Fruit fly (Drosophila melanogaster) whole organism, embryonic: ENCODE data around the gene CG13694.

Source experiments
- Asciz ChIP-seq: fragments of 200-800 bp; sonication (Bioruptor generic); optimal IDR thresholded peaks from 2 replicates; lab custom pipeline; 2017; ENCODE audit warnings: missing biosample characterization, mild to moderate bottlenecking, missing genetic modification characterization, missing genetic modification reagents
- BEAF-32 ChIP-seq: fragments of 200-800 bp; sonication (Bioruptor generic); optimal IDR thresholded peaks from 3 replicates; lab custom pipeline; 2017; ENCODE audit warnings: missing biosample characterization, missing genetic modification characterization, mild to moderate bottlenecking, moderate library complexity, missing genetic modification reagents
- CG10321 ChIP-seq: fragments of 200-800 bp; sonication (Bioruptor generic); IDR thresholded peaks from 2 replicates; pipeline ENCODE4 v1.3.6; 2022; ENCODE audit warnings: missing biosample characterization, missing genetic modification characterization
- CG10565 ChIP-seq: fragments of 200-800 bp; sonication (Bioruptor generic); optimal IDR thresholded peaks from 3 replicates; lab custom pipeline; 2016; ENCODE audit warnings: missing biosample characterization, mild to moderate bottlenecking, missing genetic modification characterization
- CG11695 ChIP-seq: fragments of 200-800 bp; sonication (Bioruptor generic); IDR thresholded peaks from 3 replicates; pipeline ENCODE4 v1.3.6; 2022; ENCODE audit warnings: missing biosample characterization, missing genetic modification characterization
- CG1233 ChIP-seq: fragments of 200-800 bp; sonication (Bioruptor generic); optimal IDR thresholded peaks from 4 replicates; lab custom pipeline; 2018; ENCODE audit warnings: missing biosample characterization, mild to moderate bottlenecking, missing genetic modification characterization
- CG14710 ChIP-seq: fragments of 200-800 bp; sonication (Bioruptor generic); optimal IDR thresholded peaks from 3 replicates; lab custom pipeline; 2019; ENCODE audit warnings: missing biosample characterization, mild to moderate bottlenecking, missing genetic modification characterization, moderate library complexity
- CG18011 ChIP-seq: fragments of 200-800 bp; sonication (Bioruptor generic); optimal IDR thresholded peaks from 2 replicates; lab custom pipeline; 2017; ENCODE audit warnings: missing biosample characterization, missing genetic modification characterization, mild to moderate bottlenecking, moderate library complexity, missing genotype
- CG2712 ChIP-seq: fragments of 200-800 bp; optimal IDR thresholded peaks from 3 replicates; lab custom pipeline; 2019; ENCODE audit warnings: missing biosample characterization, mild to moderate bottlenecking, missing genetic modification characterization, moderate library complexity
- CG34376 ChIP-seq: fragments of 200-800 bp; sonication (Bioruptor generic); optimal IDR thresholded peaks from 2 replicates; lab custom pipeline; 2018; ENCODE audit warnings: missing biosample characterization, mild to moderate bottlenecking, missing genetic modification characterization
- CG4360 ChIP-seq: fragments of 200-800 bp; sonication (Bioruptor generic); IDR thresholded peaks from 2 replicates; pipeline ENCODE4 v1.3.6; 2022; ENCODE audit warnings: missing biosample characterization, missing genetic modification characterization
- CG4404 ChIP-seq: fragments of 200-800 bp; sonication (Bioruptor generic); IDR thresholded peaks from 2 replicates; pipeline ENCODE4 v1.3.6; 2022; ENCODE audit warnings: missing biosample characterization, missing genetic modification characterization
- CG4854 ChIP-seq: fragments of 200-800 bp; sonication (Bioruptor generic); optimal IDR thresholded peaks from 2 replicates; lab custom pipeline; 2016; ENCODE audit warnings: missing biosample characterization, missing genetic modification characterization, inconsistent platforms
- CG6272 ChIP-seq: fragments of 200-800 bp; sonication (Bioruptor generic); IDR thresholded peaks from 2 replicates; pipeline ENCODE4 v1.3.6; 2022; ENCODE audit warnings: missing biosample characterization, missing genetic modification characterization
- CG7839 ChIP-seq: fragments of 200-800 bp; sonication (Bioruptor generic); optimal IDR thresholded peaks from 3 replicates; lab custom pipeline; 2018; ENCODE audit warnings: missing biosample characterization, mild to moderate bottlenecking, missing genetic modification characterization, moderate library complexity
- CG9609 ChIP-seq: fragments of 200-800 bp; sonication (Bioruptor generic); optimal IDR thresholded peaks from 3 replicates; lab custom pipeline; 2016; ENCODE audit warnings: missing biosample characterization, missing genetic modification characterization
- CG9932 ChIP-seq: fragments of 200-800 bp; sonication (Bioruptor generic); IDR thresholded peaks from 2 replicates; pipeline ENCODE4 v1.3.6; 2022; ENCODE audit warnings: missing biosample characterization, missing genetic modification characterization
- CkIIα-i1 ChIP-seq: fragments of 200-800 bp; sonication (Bioruptor generic); IDR thresholded peaks from 2 replicates; pipeline ENCODE4 v1.3.6; 2022; ENCODE audit warnings: missing biosample characterization, missing genetic modification characterization
- CrebB ChIP-seq: fragments of 200-800 bp; sonication (Bioruptor generic); optimal IDR thresholded peaks from 3 replicates; lab custom pipeline; 2018; ENCODE audit warnings: missing biosample characterization, mild to moderate bottlenecking, missing genetic modification characterization
- Drgx ChIP-seq: fragments of 200-800 bp; sonication (Bioruptor generic); IDR thresholded peaks from 2 replicates; pipeline ENCODE4 v1.3.6; 2022; ENCODE audit warnings: missing biosample characterization, missing genetic modification characterization
- HLH54F ChIP-seq: fragments of 200-800 bp; sonication (Bioruptor generic); optimal IDR thresholded peaks from 3 replicates; lab custom pipeline; 2016; ENCODE audit warnings: missing biosample characterization, missing genetic modification characterization
- HLHmδ ChIP-seq: fragments of 200-800 bp; sonication (Bioruptor generic); optimal IDR thresholded peaks from 2 replicates; lab custom pipeline; 2018; ENCODE audit warnings: missing biosample characterization, mild to moderate bottlenecking, missing genetic modification characterization, moderate library complexity
- HmgZ ChIP-seq: fragments of 200-800 bp; sonication (Bioruptor generic); optimal IDR thresholded peaks from 2 replicates; lab custom pipeline; 2018; ENCODE audit warnings: missing biosample characterization, mild to moderate bottlenecking, missing genetic modification characterization
- Mes4 ChIP-seq: fragments of 200-800 bp; sonication (Bioruptor generic); optimal IDR thresholded peaks from 2 replicates; lab custom pipeline; 2016; ENCODE audit warnings: missing biosample characterization, missing genetic modification characterization
- Myb ChIP-seq: fragments of 200-800 bp; sonication (Bioruptor generic); optimal IDR thresholded peaks from 2 replicates; lab custom pipeline; 2016; ENCODE audit warnings: missing biosample characterization, missing genetic modification characterization
- Pdp1 ChIP-seq, 2 experiments: fragments of 200-800 bp; sonication (Bioruptor generic); optimal IDR thresholded peaks; 3 replicates each; lab custom pipeline; 2016; ENCODE audit warnings: missing biosample characterization in 2 of 2, missing genetic modification characterization in 2 of 2, mild to moderate bottlenecking in 1 of 2, moderate library complexity in 1 of 2
- Stat92E ChIP-seq, 3 experiments: fragments of >200 bp in 2 of 3; fragments of 200-800 bp in 1 of 3; sonication (Bioruptor generic) in 1 of 3; optimal IDR thresholded peaks; 2 replicates each; lab custom pipeline; 2017 to 2019; ENCODE audit warnings: missing biosample characterization in 3 of 3, missing genetic modification characterization in 3 of 3, mild to moderate bottlenecking in 1 of 3, moderate library complexity in 1 of 3
- Tbp ChIP-seq: fragments of >200 bp; optimal IDR thresholded peaks from 2 replicates; lab custom pipeline; 2018; ENCODE audit warnings: missing biosample characterization, missing genetic modification characterization
- Trl ChIP-seq, 3 experiments: fragments of >200 bp in 2 of 3; fragments of 200-800 bp in 1 of 3; sonication (Bioruptor generic) in 1 of 3; optimal IDR thresholded peaks; 2 replicates in 1 of 3; 3 replicates in 2 of 3; lab custom pipeline; 2016 to 2017; ENCODE audit warnings: missing biosample characterization in 1 of 3, missing genetic modification characterization in 1 of 3
- bigmax ChIP-seq: fragments of 200-800 bp; sonication (Bioruptor generic); optimal IDR thresholded peaks from 2 replicates; lab custom pipeline; 2018; ENCODE audit warnings: missing biosample characterization, mild to moderate bottlenecking, missing genetic modification characterization
- corto ChIP-seq: fragments of 200-800 bp; sonication (Bioruptor generic); optimal IDR thresholded peaks from 2 replicates; lab custom pipeline; 2016; ENCODE audit warnings: missing biosample characterization, mild to moderate bottlenecking, missing genetic modification characterization, moderate library complexity
- cwo ChIP-seq: fragments of 200-800 bp; sonication (Bioruptor generic); optimal IDR thresholded peaks from 3 replicates; lab custom pipeline; 2017; ENCODE audit warnings: missing biosample characterization, missing genetic modification characterization, mild to moderate bottlenecking, moderate library complexity, missing genetic modification reagents
- dm ChIP-seq: fragments of 200-800 bp; sonication (Bioruptor generic); optimal IDR thresholded peaks from 3 replicates; lab custom pipeline; 2016; ENCODE audit warnings: missing biosample characterization, missing genetic modification characterization
- gce ChIP-seq: fragments of 200-800 bp; sonication (Bioruptor generic); IDR thresholded peaks from 3 replicates; pipeline ENCODE4 v1.3.6; 2022; ENCODE audit warnings: missing biosample characterization, missing genetic modification characterization
- gt ChIP-seq: fragments of 200-800 bp; sonication (Bioruptor generic); IDR thresholded peaks from 2 replicates; pipeline ENCODE4 v1.3.6; 2022; ENCODE audit warnings: missing biosample characterization, missing genetic modification characterization
- hbn ChIP-seq: fragments of 200-800 bp; sonication (Bioruptor generic); IDR thresholded peaks from 2 replicates; pipeline ENCODE4 v1.3.6; 2022; ENCODE audit warnings: missing biosample characterization, missing genetic modification characterization; ENCODE audit not compliant: partially characterized antibody
- hkb ChIP-seq, 2 experiments: fragments of 200-800 bp in 1 of 2; fragments of >200 bp in 1 of 2; sonication (Bioruptor generic) in 1 of 2; IDR thresholded peaks in 1 of 2; optimal IDR thresholded peaks in 1 of 2; 2 replicates each; pipeline versions ENCODE4 v1.3.6 to Lab custom; 2017 to 2022; ENCODE audit warnings: missing biosample characterization in 1 of 2, missing genetic modification characterization in 1 of 2
- mam ChIP-seq: fragments of 200-800 bp; sonication (Bioruptor generic); optimal IDR thresholded peaks from 3 replicates; lab custom pipeline; 2016; ENCODE audit warnings: missing biosample characterization, missing genetic modification characterization
- nerfin-2 ChIP-seq: fragments of 200-800 bp; sonication (Bioruptor generic); IDR thresholded peaks from 2 replicates; pipeline ENCODE4 v1.3.6; 2022; ENCODE audit warnings: missing biosample characterization, missing genetic modification characterization; ENCODE audit not compliant: partially characterized antibody
- pan ChIP-seq, 4 experiments: fragments of >200 bp in 3 of 4; fragments of 200-800 bp in 1 of 4; sonication (Bioruptor generic) in 1 of 4; optimal IDR thresholded peaks in 3 of 4; IDR thresholded peaks in 1 of 4; 2 replicates each; pipeline versions ENCODE4 v1.3.6 to Lab custom; 2017 to 2022; ENCODE audit warnings: missing biosample characterization in 2 of 4, missing genetic modification characterization in 2 of 4, mixed read lengths in 1 of 4
- sens ChIP-seq: fragments of 200-800 bp; sonication (Bioruptor generic); peaks from one replicate; lab custom pipeline; 2016; ENCODE audit warnings: missing biosample characterization, missing genetic modification characterization
- sima ChIP-seq: fragments of 200-800 bp; sonication (Bioruptor generic); optimal IDR thresholded peaks from 2 replicates; lab custom pipeline; 2016; ENCODE audit warnings: missing biosample characterization, missing genetic modification characterization
- slbo ChIP-seq: fragments of 200-800 bp; sonication (Bioruptor generic); IDR thresholded peaks from 2 replicates; pipeline ENCODE4 v1.3.6; 2022; ENCODE audit warnings: missing biosample characterization, missing genetic modification characterization
- stwl ChIP-seq: fragments of 200-800 bp; sonication (Bioruptor generic); optimal IDR thresholded peaks from 3 replicates; lab custom pipeline; 2018; ENCODE audit warnings: missing biosample characterization, mild to moderate bottlenecking, missing genetic modification characterization, moderate library complexity
- tap ChIP-seq: fragments of 200-800 bp; optimal IDR thresholded peaks from 3 replicates; lab custom pipeline; 2019; ENCODE audit warnings: missing biosample characterization, mild to moderate bottlenecking, missing genetic modification characterization, moderate library complexity
- tna ChIP-seq: fragments of 200-800 bp; sonication (Bioruptor generic); IDR thresholded peaks from 2 replicates; pipeline ENCODE4 v1.3.6; 2022; ENCODE audit warnings: missing biosample characterization, missing genetic modification characterization; ENCODE audit not compliant: partially characterized antibody
- wek ChIP-seq: fragments of 200-800 bp; sonication (Bioruptor generic); optimal IDR thresholded peaks from 3 replicates; lab custom pipeline; 2018; ENCODE audit warnings: missing biosample characterization, mild to moderate bottlenecking, missing genetic modification characterization, moderate library complexity
- z ChIP-seq: fragments of 200-800 bp; sonication (Bioruptor generic); IDR thresholded peaks from 3 replicates; pipeline ENCODE4 v1.3.6; 2022; ENCODE audit warnings: missing biosample characterization, missing genetic modification characterization
- zen ChIP-seq: fragments of 200-800 bp; sonication (Bioruptor generic); optimal IDR thresholded peaks from 3 replicates; lab custom pipeline; 2018; ENCODE audit warnings: missing biosample characterization, mild to moderate bottlenecking, missing genetic modification characterization, moderate library complexity

CG13694 gene

dm6 chr2L:114429-114828 lies 1.9 kb downstream of the CG13694 start, which contains the start of gene ND-15 (continued):
- TF ChIP-seq Trl (optimal IDR thresholded peaks at IDR 0.05; lab: Kevin White, UChicago) (no peak), Trl (GFP tag; optimal IDR thresholded peaks at IDR 0.05; lab: Kevin White, UChicago) (no peak), tap (no peak), mam (no peak), CG34376 (GFP tag; lab: Kevin White, UChicago) (no peak), CG4404 (no peak), cwo (GFP tag; lab: Kevin White, UChicago) (no peak), CG4854 (GFP tag; lab: Kevin White, UChicago) (no peak), sens (peak; percentile 71), dm (GFP tag; lab: Kevin White, UChicago) (no peak), corto (GFP tag; lab: Kevin White, UChicago) (no peak), CG18011 (GFP tag; lab: Kevin White, UChicago) (no peak), hkb (optimal IDR thresholded peaks at IDR 0.05; lab: Kevin White, UChicago) (no peak), hkb (GFP tag; IDR thresholded peaks at IDR 0.05; lab: Robert Waterston, UW) (no peak), Drgx (GFP tag; lab: Robert Waterston, UW) (no peak), z (no peak), Stat92E (GFP tag; optimal IDR thresholded peaks at IDR 0.05; lab: Kevin White, UChicago) (no peak), CG6272 (GFP tag; lab: Robert Waterston, UW) (no peak), Pdp1 (GFP tag; optimal IDR thresholded peaks at IDR 0.05; lab: Kevin White, UChicago) (no peak), CG14710 (tag; lab: Kevin White, UChicago) (peak; percentile 14), CG10565 (GFP tag; lab: Kevin White, UChicago) (no peak), Mes4 (GFP tag; lab: Kevin White, UChicago) (no peak), gce (GFP tag; lab: Robert Waterston, UW) (no peak), CG9932 (no peak), tna (GFP tag; lab: Robert Waterston, UW) (peak; percentile 70), CrebB (tag; lab: Kevin White, UChicago) (no peak), HmgZ (tag; lab: Kevin White, UChicago) (peak; percentile 44), wek (no peak), CG1233 (no peak), CG2712 (tag; lab: Kevin White, UChicago) (peak; percentile 30), CG7839 (tag; lab: Kevin White, UChicago) (no peak), hbn (GFP tag; lab: Robert Waterston, UW) (peak; percentile 58), CkIIα-i1 (GFP tag; lab: Robert Waterston, UW) (no peak), gt (no peak), CG9609 (GFP tag; lab: Kevin White, UChicago) (no peak), CG4360 (GFP tag; lab: Robert Waterston, UW) (no peak), stwl (tag; lab: Kevin White, UChicago) (peak; percentile 44), nerfin-2 (GFP tag; lab: Robert Waterston, UW) (0 out of 2 replicates have a peak, but pooled peaks have one; percentile 31), slbo (GFP tag; lab: Robert Waterston, UW) (no peak), Asciz (GFP tag; lab: Kevin White, UChicago) (no peak), CG11695 (GFP tag; lab: Robert Waterston, UW) (no peak), HLH54F (no peak), BEAF-32 (GFP tag; lab: Kevin White, UChicago) (peak; percentile 83), Tbp (GFP tag; lab: Kevin White, UChicago) (no peak), pan (optimal IDR thresholded peaks at IDR 0.05; lab: Kevin White, UChicago) (no peak), pan (GFP tag; optimal IDR thresholded peaks at IDR 0.05 in 1 of 2, IDR thresholded peaks at IDR 0.05 in 1 of 2) (no peak), Myb (GFP tag; lab: Kevin White, UChicago) (peak; percentile 98), CG10321 (no peak), HLHmδ (GFP tag; lab: Kevin White, UChicago) (no peak), zen (no peak), bigmax (GFP tag; lab: Kevin White, UChicago) (no peak), sima (no peak)
